Fruit fly (Drosophila melanogaster) whole organism, embryonic: ENCODE results near the gene CG4101.

ENCODE experiments used
- B-H2 ChIP-seq: fragments of 200-800 bp; sonication (Bioruptor generic); optimal IDR thresholded peaks from 2 replicates; lab custom pipeline; 2018; ENCODE audit warnings: missing biosample characterization, mild to moderate bottlenecking, missing genetic modification characterization
- CG10462 ChIP-seq: fragments of 200-800 bp; sonication (Bioruptor generic); optimal IDR thresholded peaks from 2 replicates; lab custom pipeline; 2016; ENCODE audit warnings: missing biosample characterization, missing genetic modification characterization
- CG11247 ChIP-seq: fragments of 200-800 bp; sonication (Bioruptor generic); IDR thresholded peaks from 2 replicates; pipeline ENCODE4 v1.3.6; 2022; ENCODE audit warnings: missing biosample characterization, missing genetic modification characterization
- CG11723 ChIP-seq: fragments of 200-800 bp; sonication (Bioruptor generic); optimal IDR thresholded peaks from 2 replicates; lab custom pipeline; 2017; ENCODE audit warnings: missing biosample characterization, mild to moderate bottlenecking, missing genetic modification characterization
- CG12104 ChIP-seq: fragments of 200-800 bp; sonication (Bioruptor generic); optimal IDR thresholded peaks from 3 replicates; lab custom pipeline; 2016; ENCODE audit warnings: missing biosample characterization, missing genetic modification characterization
- CG13424 ChIP-seq: fragments of 200-800 bp; sonication (Bioruptor generic); optimal IDR thresholded peaks from 2 replicates; lab custom pipeline; 2019; ENCODE audit warnings: missing biosample characterization, mild to moderate bottlenecking, missing genetic modification characterization, moderate library complexity
- CG13624 ChIP-seq: fragments of 200-800 bp; sonication (Bioruptor generic); optimal IDR thresholded peaks from 2 replicates; lab custom pipeline; 2016; ENCODE audit warnings: missing biosample characterization, missing genetic modification characterization
- CG14050 ChIP-seq: fragments of 200-800 bp; sonication (Bioruptor generic); IDR thresholded peaks from 3 replicates; pipeline ENCODE4 v1.3.6; 2022; ENCODE audit warnings: missing biosample characterization, missing genetic modification characterization
- CG14710 ChIP-seq: fragments of 200-800 bp; sonication (Bioruptor generic); optimal IDR thresholded peaks from 3 replicates; lab custom pipeline; 2019; ENCODE audit warnings: missing biosample characterization, mild to moderate bottlenecking, missing genetic modification characterization, moderate library complexity
- CG17359 ChIP-seq: fragments of 200-800 bp; sonication (Bioruptor generic); optimal IDR thresholded peaks from 3 replicates; lab custom pipeline; 2018; ENCODE audit warnings: missing biosample characterization, mild to moderate bottlenecking, missing genetic modification characterization, moderate library complexity
- CG18262 ChIP-seq: fragments of 200-800 bp; optimal IDR thresholded peaks from 3 replicates; lab custom pipeline; 2019; ENCODE audit warnings: missing biosample characterization, mild to moderate bottlenecking, missing genetic modification characterization, moderate library complexity
- CG18599 ChIP-seq: fragments of 200-800 bp; sonication (Bioruptor generic); optimal IDR thresholded peaks from 3 replicates; lab custom pipeline; 2017; ENCODE audit warnings: missing biosample characterization, missing genetic modification characterization, mild to moderate bottlenecking, moderate library complexity, missing genetic modification reagents
- CG18764 ChIP-seq: fragments of 200-800 bp; sonication (Bioruptor generic); optimal IDR thresholded peaks from 3 replicates; lab custom pipeline; 2016; ENCODE audit warnings: missing biosample characterization, missing genetic modification characterization
- CG3281 ChIP-seq: fragments of 200-800 bp; sonication (Bioruptor generic); optimal IDR thresholded peaks from 3 replicates; lab custom pipeline; 2017; ENCODE audit warnings: missing biosample characterization, mild to moderate bottlenecking, missing genetic modification characterization
- CG4328 ChIP-seq: fragments of 200-800 bp; sonication (Bioruptor generic); optimal IDR thresholded peaks from 3 replicates; lab custom pipeline; 2017; ENCODE audit warnings: missing biosample characterization, missing genetic modification reagents, missing genetic modification characterization
- CG5953 ChIP-seq: fragments of 200-800 bp; sonication (Bioruptor generic); IDR thresholded peaks from 2 replicates; pipeline ENCODE4 v1.3.6; 2022; ENCODE audit warnings: missing biosample characterization, missing genetic modification characterization
- CG6175 ChIP-seq: fragments of 200-800 bp; sonication (Bioruptor generic); IDR thresholded peaks from 3 replicates; pipeline ENCODE4 v1.3.6; 2022; ENCODE audit warnings: missing biosample characterization, missing genetic modification characterization
- CG6254 ChIP-seq: fragments of 200-800 bp; sonication (Bioruptor generic); optimal IDR thresholded peaks from 3 replicates; lab custom pipeline; 2017; ENCODE audit warnings: mild to moderate bottlenecking, missing biosample characterization, missing genetic modification reagents, missing genetic modification characterization
- CG6683 ChIP-seq: fragments of 200-800 bp; sonication (Bioruptor generic); optimal IDR thresholded peaks from 2 replicates; lab custom pipeline; 2017; ENCODE audit warnings: missing biosample characterization, mild to moderate bottlenecking, missing genetic modification characterization, missing genetic modification reagents
- CG8089 ChIP-seq: fragments of 200-800 bp; sonication (Bioruptor generic); optimal IDR thresholded peaks from 3 replicates; lab custom pipeline; 2016; ENCODE audit warnings: missing biosample characterization, missing genetic modification characterization
- CG8281 ChIP-seq: fragments of 200-800 bp; sonication (Bioruptor generic); optimal IDR thresholded peaks from 2 replicates; lab custom pipeline; 2018; ENCODE audit warnings: missing biosample characterization, mild to moderate bottlenecking, missing genetic modification characterization, moderate library complexity
- CG8944 ChIP-seq: fragments of 200-800 bp; sonication (Bioruptor generic); optimal IDR thresholded peaks from 3 replicates; lab custom pipeline; 2016; ENCODE audit warnings: missing biosample characterization, missing genetic modification characterization
- Dip3 ChIP-seq: fragments of 200-800 bp; sonication (Bioruptor generic); optimal IDR thresholded peaks from 3 replicates; lab custom pipeline; 2016; ENCODE audit warnings: missing biosample characterization, missing genetic modification characterization
- Dp ChIP-seq: fragments of 200-800 bp; sonication (Bioruptor generic); optimal IDR thresholded peaks from 2 replicates; lab custom pipeline; 2018; ENCODE audit warnings: missing biosample characterization, mild to moderate bottlenecking, missing genetic modification characterization, moderate library complexity
- ERR ChIP-seq: fragments of 200-800 bp; sonication (Bioruptor generic); optimal IDR thresholded peaks from 2 replicates; lab custom pipeline; 2016; ENCODE audit warnings: missing biosample characterization, missing genetic modification characterization
- GATAe ChIP-seq: fragments of 200-800 bp; sonication (Bioruptor generic); conservative IDR thresholded peaks from 2 replicates; pipeline ENCODE4 v1.3.6; 2022; ENCODE audit warnings: missing biosample characterization, missing genetic modification characterization
- HmgD ChIP-seq: fragments of 200-800 bp; sonication (Bioruptor generic); optimal IDR thresholded peaks from 3 replicates; lab custom pipeline; 2016; ENCODE audit warnings: missing biosample characterization, missing genetic modification characterization
- Hr51 ChIP-seq, 2 experiments: fragments of 200-800 bp; sonication (Bioruptor generic); optimal IDR thresholded peaks; 2 replicates in 1 of 2; 3 replicates in 1 of 2; lab custom pipeline; 2016 to 2018; ENCODE audit warnings: missing biosample characterization in 2 of 2, missing genetic modification characterization in 2 of 2, mild to moderate bottlenecking in 1 of 2, moderate library complexity in 1 of 2
- Lim3 ChIP-seq: fragments of 200-800 bp; sonication (Bioruptor generic); IDR thresholded peaks from 2 replicates; pipeline ENCODE4 v1.3.6; 2022; ENCODE audit warnings: missing biosample characterization, missing genetic modification characterization
- Ssrp ChIP-seq: fragments of 200-800 bp; sonication (Bioruptor generic); optimal IDR thresholded peaks from 2 replicates; lab custom pipeline; 2018; ENCODE audit warnings: missing biosample characterization, mild to moderate bottlenecking, missing genetic modification characterization, moderate library complexity
- Tbp ChIP-seq: fragments of >200 bp; optimal IDR thresholded peaks from 2 replicates; lab custom pipeline; 2018; ENCODE audit warnings: missing biosample characterization, missing genetic modification characterization
- caup ChIP-seq: fragments of 200-800 bp; sonication (Bioruptor generic); optimal IDR thresholded peaks from 3 replicates; lab custom pipeline; 2017; ENCODE audit warnings: missing biosample characterization, mild to moderate bottlenecking, missing genetic modification characterization, moderate library complexity; ENCODE audit not compliant: severe bottlenecking
- croc ChIP-seq: fragments of 200-800 bp; sonication (Bioruptor generic); conservative IDR thresholded peaks from 3 replicates; pipeline ENCODE4 v1.3.6; 2022; ENCODE audit warnings: missing biosample characterization, missing genetic modification characterization
- dati ChIP-seq: fragments of 200-800 bp; sonication (Bioruptor generic); IDR thresholded peaks from 2 replicates; pipeline ENCODE4 v1.3.6; 2022; ENCODE audit warnings: missing biosample characterization, missing genetic modification characterization
- dimm ChIP-seq: fragments of 200-800 bp; sonication (Bioruptor generic); IDR thresholded peaks from 2 replicates; pipeline ENCODE4 v1.3.6; 2022; ENCODE audit warnings: missing biosample characterization, missing genetic modification characterization
- dpn ChIP-seq, 2 experiments: fragments of 200-800 bp; sonication (Bioruptor generic); optimal IDR thresholded peaks; 3 replicates each; lab custom pipeline; 2016; ENCODE audit warnings: missing biosample characterization in 2 of 2, missing genetic modification characterization in 2 of 2
- gro ChIP-seq: fragments of 200-800 bp; sonication (Bioruptor generic); optimal IDR thresholded peaks from 2 replicates; lab custom pipeline; 2016; ENCODE audit warnings: missing biosample characterization, missing genetic modification characterization
- hth ChIP-seq: fragments of >200 bp; optimal IDR thresholded peaks from 2 replicates; lab custom pipeline; 2017; ENCODE audit warnings: inconsistent platforms
- maf-S ChIP-seq: fragments of 200-800 bp; sonication (Bioruptor generic); optimal IDR thresholded peaks from 2 replicates; lab custom pipeline; 2016; ENCODE audit warnings: missing biosample characterization, missing genetic modification characterization
- nerfin-2 ChIP-seq: fragments of 200-800 bp; sonication (Bioruptor generic); IDR thresholded peaks from 2 replicates; pipeline ENCODE4 v1.3.6; 2022; ENCODE audit warnings: missing biosample characterization, missing genetic modification characterization; ENCODE audit not compliant: partially characterized antibody
- pzg ChIP-seq: fragments of 200-800 bp; sonication (Bioruptor generic); optimal IDR thresholded peaks from 3 replicates; lab custom pipeline; 2018; ENCODE audit warnings: missing biosample characterization, mild to moderate bottlenecking, missing genetic modification characterization, moderate library complexity
- rib ChIP-seq: fragments of 200-800 bp; sonication (Bioruptor generic); IDR thresholded peaks from 2 replicates; pipeline ENCODE4 v1.3.6; 2022; ENCODE audit warnings: missing biosample characterization, missing genetic modification characterization
- slou ChIP-seq: fragments of 200-800 bp; sonication (Bioruptor generic); optimal IDR thresholded peaks from 3 replicates; lab custom pipeline; 2016; ENCODE audit warnings: missing biosample characterization, missing genetic modification characterization
- sna ChIP-seq: fragments of 200-800 bp; sonication (Bioruptor generic); IDR thresholded peaks from 2 replicates; pipeline ENCODE4 v1.3.6; 2022; ENCODE audit warnings: missing biosample characterization, missing genetic modification characterization; ENCODE audit not compliant: partially characterized antibody
- tll ChIP-seq, 2 experiments: fragments of 200-800 bp in 1 of 2; fragments of >200 bp in 1 of 2; sonication (Bioruptor generic) in 1 of 2; optimal IDR thresholded peaks; 2 replicates each; lab custom pipeline; 2017 to 2019; ENCODE audit warnings: missing biosample characterization in 2 of 2, missing genetic modification characterization in 2 of 2, mild to moderate bottlenecking in 1 of 2, moderate library complexity in 1 of 2
- vfl ChIP-seq: fragments of 200-800 bp; sonication (Bioruptor generic); optimal IDR thresholded peaks from 2 replicates; lab custom pipeline; 2016; ENCODE audit warnings: missing biosample characterization, missing genetic modification characterization
- wdn ChIP-seq: fragments of 200-800 bp; sonication (Bioruptor generic); IDR thresholded peaks from 2 replicates; pipeline ENCODE4 v1.3.6; 2022; ENCODE audit warnings: missing biosample characterization, missing genetic modification characterization

Gene CG4101

dm6 chr3L:16661167-16662109 lies 49.2 kb downstream of the CG4101 start, which contains the start of gene Baldspot (continued):
- TF ChIP-seq CG14050 (GFP tag; lab: Robert Waterston, UW), result peak; percentile 40; the same call in 1 of the 3 replicates
- TF ChIP-seq dimm, result no peak
- peak; percentile 2 for TF ChIP-seq CG10462 (GFP tag; lab: Kevin White, UChicago)
- peak in 1 of 2 experiments; percentile 46 for TF ChIP-seq tll (GFP tag; optimal IDR thresholded peaks at IDR 0.05; lab: Kevin White, UChicago)
- TF ChIP-seq CG18764, result peak; percentile 72
- TF ChIP-seq HmgD, result peak; percentile 58
- TF ChIP-seq dati (GFP tag; lab: Robert Waterston, UW), result no peak
- TF ChIP-seq CG5953 (GFP tag; lab: Robert Waterston, UW), result no peak
- 0 out of 2 replicates have a peak, but pooled peaks have one; percentile 16 for TF ChIP-seq rib
- peak; percentile 61 for TF ChIP-seq B-H2 (GFP tag; lab: Kevin White, UChicago)
- TF ChIP-seq Lim3 (GFP tag; lab: Robert Waterston, UW), result no peak
- TF ChIP-seq CG8089 (GFP tag; lab: Kevin White, UChicago), result peak; percentile 45
- TF ChIP-seq CG12104 (GFP tag; lab: Kevin White, UChicago), result peak; percentile 81
- peak; percentile 10; the same call in 1 of the 2 replicates for TF ChIP-seq GATAe (GFP tag; lab: Robert Waterston, UW)
- peak; percentile 91 for TF ChIP-seq CG18599 (GFP tag; lab: Kevin White, UChicago)
- peak; percentile 2 for TF ChIP-seq CG8944 (GFP tag; lab: Kevin White, UChicago)
- TF ChIP-seq CG4328, result peak; percentile 86
- TF ChIP-seq nerfin-2, result 0 out of 2 replicates have a peak, but pooled peaks have one; percentile 35
- peak; percentile 80 for TF ChIP-seq CG6254
- peak; percentile 60; the same call in 1 of the 2 replicates for TF ChIP-seq sna (GFP tag; lab: Robert Waterston, UW)
- peak; percentile 27 to 89 for TF ChIP-seq dpn (GFP tag; optimal IDR thresholded peaks at IDR 0.05; lab: Kevin White, UChicago)
- peak; percentile 67 for TF ChIP-seq CG13624 (GFP tag; lab: Kevin White, UChicago)
- TF ChIP-seq hth, result no peak
- TF ChIP-seq gro (GFP tag; lab: Kevin White, UChicago), result peak; percentile 75
- TF ChIP-seq Hr51 (GFP tag; optimal IDR thresholded peaks at IDR 0.05; lab: Kevin White, UChicago), result peak; percentile 6 to 46
- peak; percentile 55 for TF ChIP-seq Dip3 (GFP tag; lab: Kevin White, UChicago)
- TF ChIP-seq CG6175 (GFP tag; lab: Robert Waterston, UW), result no peak
- peak; percentile 71 for TF ChIP-seq CG6683
- TF ChIP-seq pzg (GFP tag; lab: Kevin White, UChicago), result peak; percentile 95
- TF ChIP-seq CG14710 (tag; lab: Kevin White, UChicago), result peak; percentile 90
- 0 out of 2 replicates have a peak, but pooled peaks have one; percentile 30 for TF ChIP-seq wdn
- TF ChIP-seq Dp (GFP tag; lab: Kevin White, UChicago), result peak; percentile 56
- no peak for TF ChIP-seq CG11247
- TF ChIP-seq CG11723 (GFP tag; lab: Kevin White, UChicago), result no peak
- TF ChIP-seq Tbp (GFP tag; lab: Kevin White, UChicago), result no peak
- TF ChIP-seq CG18262 (tag; lab: Kevin White, UChicago), result peak; percentile 80
- peak; percentile 52 for TF ChIP-seq CG13424 (tag; lab: Kevin White, UChicago)
- TF ChIP-seq maf-S (GFP tag; lab: Kevin White, UChicago), result peak; percentile 27
- TF ChIP-seq CG17359 (tag; lab: Kevin White, UChicago), result peak; percentile 72
- peak; percentile 57 for TF ChIP-seq ERR
- peak; percentile 62 for TF ChIP-seq caup (GFP tag; lab: Kevin White, UChicago)
- peak; percentile 58 for TF ChIP-seq CG8281 (tag; lab: Kevin White, UChicago)
- peak; percentile 29; the same call in 1 of the 3 replicates for TF ChIP-seq croc (GFP tag; lab: Robert Waterston, UW)
- no peak for TF ChIP-seq slou
- TF ChIP-seq CG3281 (GFP tag; lab: Kevin White, UChicago), result peak; percentile 93
- peak; percentile 46 for TF ChIP-seq Ssrp (tag; lab: Kevin White, UChicago)
- TF ChIP-seq vfl (GFP tag; lab: Kevin White, UChicago), result no peak
